Worm (Caenorhabditis elegans) whole organism, young adult: ENCODE results near the gene T25C12.3.

Experiments used
- B0261.1 ChIP-seq: sonication (generic microtip); optimal IDR thresholded peaks from 2 replicates; lab custom pipeline; 2016; ENCODE audit warnings: mild to moderate bottlenecking, missing genetic modification characterization, moderate library complexity, missing compliant biosample characterization
- chd-7 ChIP-seq: sonication (generic microtip); optimal IDR thresholded peaks from 2 replicates; lab custom pipeline; 2016; ENCODE audit warnings: mild to moderate bottlenecking, missing genetic modification characterization, moderate library complexity, missing compliant biosample characterization
- lin-35 ChIP-seq, 3 experiments: fragments of 150-350 bp in 2 of 3; sonication (generic microtip) in 1 of 3; optimal IDR thresholded peaks; 2 replicates each; lab custom pipeline; 2014 to 2018; ENCODE audit warnings: missing biosample characterization in 3 of 3, missing genetic modification characterization in 3 of 3, missing genetic modification reagents in 3 of 3
- tbx-9 ChIP-seq: sonication (generic microtip); optimal IDR thresholded peaks from 2 replicates; lab custom pipeline; 2016; ENCODE audit warnings: borderline replicate concordance, missing genetic modification characterization, inconsistent platforms, missing compliant biosample characterization

DNA sequence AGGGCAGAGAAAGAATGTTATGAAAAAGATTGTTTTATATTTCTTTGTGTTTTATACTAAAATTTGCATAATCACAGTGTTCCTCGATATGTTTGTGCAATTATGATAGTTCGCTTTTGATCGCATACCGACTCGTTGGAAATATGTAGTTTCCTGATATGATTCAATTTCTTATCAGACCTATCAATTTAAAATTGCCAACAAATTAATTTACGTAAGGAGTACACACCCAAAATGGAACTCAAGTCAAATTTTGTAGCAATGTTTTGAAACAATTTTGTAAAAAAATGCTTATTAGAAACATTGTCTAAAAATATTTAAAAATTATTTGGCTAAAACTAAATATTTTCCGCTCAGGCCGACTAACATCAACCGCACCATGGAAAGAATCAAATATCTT is 790 bp upstream of the T25C12.3 start:
- TF ChIP-seq B0261.1 (tag; lab: Kevin White, UChicago) (no peak), chd-7 (tag; lab: Kevin White, UChicago) (no peak), tbx-9 (no peak), lin-35 (GFP tag; optimal IDR thresholded peaks at IDR 0.05; lab: Kevin White, UChicago) (no peak)
